Fruit fly (Drosophila melanogaster): ENCODE measurements around the gene CG34393.

The CG34393 gene

dm6 chr2L:3165022-3165647, 35.2 kb downstream of the CG34393 start:
- TF ChIP-seq CG13894 (tag; optimal IDR thresholded peaks at IDR 0.05), result no peak
- no peak for TF ChIP-seq CrebB (tag; optimal IDR thresholded peaks at IDR 0.05)
- no peak for TF ChIP-seq ind (GFP tag; optimal IDR thresholded peaks at IDR 0.05)
- no peak for TF ChIP-seq Ets97D (GFP tag; optimal IDR thresholded peaks at IDR 0.05)
- no peak for TF ChIP-seq inv (GFP tag; IDR thresholded peaks at IDR 0.05; ENCODE audit: partially characterized antibody)
- no peak for TF ChIP-seq CG2120 (GFP tag; optimal IDR thresholded peaks at IDR 0.05)
- TF ChIP-seq ara (GFP tag; IDR thresholded peaks at IDR 0.05), result no peak
- TF ChIP-seq Oaz (GFP tag; IDR thresholded peaks at IDR 0.05), result no peak
- peak in 1 of 2 experiments; percentile 97 for TF ChIP-seq Pdp1 (GFP tag; optimal IDR thresholded peaks at IDR 0.05)
- TF ChIP-seq chif (GFP tag; optimal IDR thresholded peaks at IDR 0.05), result no peak
- TF ChIP-seq CG10321 (GFP tag; IDR thresholded peaks at IDR 0.05), result no peak
- TF ChIP-seq ttk (GFP tag; IDR thresholded peaks at IDR 0.05), result no peak
- no peak for TF ChIP-seq ato (GFP tag; IDR thresholded peaks at IDR 0.05; ENCODE audit: partially characterized antibody)
- peak; percentile 31; the same call in 1 of the 2 replicates for TF ChIP-seq Rfx (GFP tag; IDR thresholded peaks at IDR 0.05)
- no peak for TF ChIP-seq h (optimal IDR thresholded peaks at IDR 0.05)
- no peak for TF ChIP-seq CG9817 (tag; optimal IDR thresholded peaks at IDR 0.05)
- TF ChIP-seq CG6254 (GFP tag; optimal IDR thresholded peaks at IDR 0.05), result no peak
- no peak for TF ChIP-seq stwl (tag; optimal IDR thresholded peaks at IDR 0.05)
- TF ChIP-seq shn (GFP tag; optimal IDR thresholded peaks at IDR 0.05), result no peak
- no peak for TF ChIP-seq onecut (GFP tag; IDR thresholded peaks at IDR 0.05)
- TF ChIP-seq CG17802 (tag; optimal IDR thresholded peaks at IDR 0.05), result no peak
- TF ChIP-seq NFAT (GFP tag; IDR thresholded peaks at IDR 0.05), result no peak
- TF ChIP-seq Doc2 (GFP tag; IDR thresholded peaks at IDR 0.05), result no peak
- TF ChIP-seq dmrt99B (tag; optimal IDR thresholded peaks at IDR 0.05), result no peak
- TF ChIP-seq Mad (GFP tag; optimal IDR thresholded peaks at IDR 0.05), result no peak
- no peak for TF ChIP-seq CG3838 (GFP tag; optimal IDR thresholded peaks at IDR 0.05)
- no peak for TF ChIP-seq Taf1 (GFP tag; IDR thresholded peaks at IDR 0.05)
- TF ChIP-seq esg (GFP tag; conservative IDR thresholded peaks at IDR 0.05), result no peak
- TF ChIP-seq corto (GFP tag; optimal IDR thresholded peaks at IDR 0.05), result no peak
- no peak for TF ChIP-seq CG10147 (GFP tag; optimal IDR thresholded peaks at IDR 0.05)
- TF ChIP-seq CG11085 (GFP tag; IDR thresholded peaks at IDR 0.05), result no peak
- peak; percentile 55; the same call in 1 of the 2 replicates for TF ChIP-seq crol (GFP tag; IDR thresholded peaks at IDR 0.05)
- no peak for TF ChIP-seq YL-1 (GFP tag; optimal IDR thresholded peaks at IDR 0.05)
- no peak for TF ChIP-seq Dip2 (GFP tag; IDR thresholded peaks at IDR 0.05)
- no peak for TF ChIP-seq CG11696 (GFP tag; IDR thresholded peaks at IDR 0.05)
- no peak for TF ChIP-seq CG9727 (GFP tag; optimal IDR thresholded peaks at IDR 0.05)
- TF ChIP-seq cas (GFP tag; IDR thresholded peaks at IDR 0.05), result no peak
- no peak for TF ChIP-seq CG10654 (GFP tag; optimal IDR thresholded peaks at IDR 0.05)
- TF ChIP-seq Ada2b (GFP tag; IDR thresholded peaks at IDR 0.05), result no peak
- TF ChIP-seq yki (optimal IDR thresholded peaks at IDR 0.05), result no peak
- no peak for TF ChIP-seq Meics (GFP tag; optimal IDR thresholded peaks at IDR 0.05)
- TF ChIP-seq HLH54F (GFP tag; optimal IDR thresholded peaks at IDR 0.05), result no peak
- no peak for TF ChIP-seq sr (GFP tag; IDR thresholded peaks at IDR 0.05)
- no peak for TF ChIP-seq disco-r (GFP tag; optimal IDR thresholded peaks at IDR 0.05)
- no peak for TF ChIP-seq CG8359 (GFP tag; optimal IDR thresholded peaks at IDR 0.05; ENCODE audit: borderline replicate concordance)
- TF ChIP-seq twi (tag; optimal IDR thresholded peaks at IDR 0.05), result no peak
- TF ChIP-seq Elba2 (GFP tag; optimal IDR thresholded peaks at IDR 0.05), result no peak
- no peak for TF ChIP-seq CG15269 (tag; optimal IDR thresholded peaks at IDR 0.05)
- no peak for TF ChIP-seq ken (GFP tag; IDR thresholded peaks at IDR 0.05)
- 0 out of 3 replicates have a peak, but pooled peaks have one; percentile 28 for TF ChIP-seq CG2199 (GFP tag; IDR thresholded peaks at IDR 0.05)
- TF ChIP-seq kni (GFP tag; optimal IDR thresholded peaks at IDR 0.05), result no peak
- peak; percentile 36 for TF ChIP-seq sug (tag; optimal IDR thresholded peaks at IDR 0.05)
- TF ChIP-seq Sin3A (optimal IDR thresholded peaks at IDR 0.05), result no peak

Measured in whole organism, embryonic.